Worm (Caenorhabditis elegans) whole organism, L3 larva: ENCODE data around the gene Y6G8.15.

Source experiments
- ZK546.5 ChIP-seq: sonication (generic microtip); optimal IDR thresholded peaks from 2 replicates; lab custom pipeline; 2017; ENCODE audit warnings: missing biosample characterization, missing genetic modification characterization
- aly-2 ChIP-seq: fragments of 150-350 bp; optimal IDR thresholded peaks from 2 replicates; lab custom pipeline; 2014; ENCODE audit warnings: missing biosample characterization, missing genetic modification characterization
- ama-1 ChIP-seq: fragments of 150-350 bp; optimal IDR thresholded peaks from 2 replicates; lab custom pipeline; 2018
- ceh-16 ChIP-seq: sonication (generic microtip); optimal IDR thresholded peaks from 2 replicates; lab custom pipeline; 2017; ENCODE audit warnings: missing biosample characterization, missing genetic modification characterization
- ceh-82 ChIP-seq: fragments of 150-350 bp; optimal IDR thresholded peaks from 2 replicates; lab custom pipeline; 2014; ENCODE audit warnings: missing biosample characterization, missing genetic modification characterization
- daf-12 ChIP-seq: fragments of 150-350 bp; optimal IDR thresholded peaks from 2 replicates; lab custom pipeline; 2014; ENCODE audit warnings: missing biosample characterization, missing genetic modification reagents, missing genetic modification characterization
- egl-5 ChIP-seq: fragments of 150-350 bp; optimal IDR thresholded peaks from 2 replicates; lab custom pipeline; 2017; ENCODE audit warnings: missing biosample characterization, missing genetic modification reagents, missing genetic modification characterization, inconsistent platforms
- elt-1 ChIP-seq: fragments of 150-350 bp; optimal IDR thresholded peaks from 2 replicates; lab custom pipeline; 2014; ENCODE audit warnings: missing biosample characterization, missing genetic modification characterization
- elt-2 ChIP-seq: sonication (generic microtip); optimal IDR thresholded peaks from 2 replicates; lab custom pipeline; 2016; ENCODE audit warnings: missing genetic modification reagents, mild to moderate bottlenecking, missing genetic modification characterization, missing compliant biosample characterization
- elt-3 ChIP-seq, 3 experiments: fragments of 150-350 bp in 1 of 3; sonication (generic microtip) in 2 of 3; optimal IDR thresholded peaks; 2 replicates in 2 of 3; 4 replicates in 1 of 3; lab custom pipeline; 2014 to 2017; ENCODE audit warnings: missing biosample characterization in 3 of 3, missing genetic modification characterization in 3 of 3
- eor-1 ChIP-seq, 2 experiments: fragments of 150-350 bp; optimal IDR thresholded peaks; 2 replicates each; lab custom pipeline; 2014 to 2018; ENCODE audit warnings: missing biosample characterization in 2 of 2, missing genetic modification characterization in 2 of 2
- fkh-10 ChIP-seq: sonication (generic microtip); optimal IDR thresholded peaks from 2 replicates; lab custom pipeline; 2017; ENCODE audit warnings: missing biosample characterization, missing genetic modification reagents, missing genetic modification characterization
- fkh-2 ChIP-seq: fragments of 150-350 bp; optimal IDR thresholded peaks from 2 replicates; lab custom pipeline; 2014; ENCODE audit warnings: missing biosample characterization, missing genetic modification reagents, missing genetic modification characterization
- fos-1 ChIP-seq: fragments of 150-350 bp; optimal IDR thresholded peaks from 2 replicates; lab custom pipeline; 2014; ENCODE audit warnings: missing biosample characterization, missing genetic modification characterization
- hmg-11 ChIP-seq: sonication (generic microtip); optimal IDR thresholded peaks from 2 replicates; lab custom pipeline; 2016; ENCODE audit warnings: missing genetic modification characterization, missing compliant biosample characterization
- lin-15B ChIP-seq: fragments of 150-350 bp; optimal IDR thresholded peaks from 2 replicates; lab custom pipeline; 2014; ENCODE audit warnings: missing biosample characterization, missing genetic modification characterization
- lin-39 ChIP-seq: fragments of 150-350 bp; optimal IDR thresholded peaks from 2 replicates; lab custom pipeline; 2018; ENCODE audit warnings: missing biosample characterization, missing genetic modification reagents, missing genetic modification characterization
- lsy-12 ChIP-seq: sonication (generic microtip); optimal IDR thresholded peaks from 2 replicates; lab custom pipeline; 2016; ENCODE audit warnings: mild to moderate bottlenecking, missing genetic modification characterization, missing compliant biosample characterization
- mdl-1 ChIP-seq: fragments of 150-350 bp; optimal IDR thresholded peaks from 2 replicates; lab custom pipeline; 2014; ENCODE audit warnings: missing biosample characterization, missing genetic modification characterization
- nfya-1 ChIP-seq: sonication (generic microtip); optimal IDR thresholded peaks from 2 replicates; lab custom pipeline; 2017; ENCODE audit warnings: missing genetic modification characterization, mild to moderate bottlenecking, missing compliant biosample characterization, antibody characterized with exemption, moderate library complexity; ENCODE audit not compliant: insufficient read depth
- nhr-11 ChIP-seq: fragments of 150-350 bp; optimal IDR thresholded peaks from 2 replicates; lab custom pipeline; 2014; ENCODE audit warnings: missing biosample characterization, missing genetic modification characterization
- nhr-12 ChIP-seq: fragments of 150-350 bp; optimal IDR thresholded peaks from 2 replicates; lab custom pipeline; 2014; ENCODE audit warnings: missing biosample characterization, missing genetic modification characterization
- nhr-23 ChIP-seq: fragments of 150-350 bp; optimal IDR thresholded peaks from 2 replicates; lab custom pipeline; 2014; ENCODE audit warnings: missing biosample characterization, missing genetic modification reagents, missing genetic modification characterization
- nhr-237 ChIP-seq: fragments of 150-350 bp; optimal IDR thresholded peaks from 2 replicates; lab custom pipeline; 2014; ENCODE audit warnings: missing biosample characterization, missing genetic modification characterization
- nhr-28 ChIP-seq: fragments of 150-350 bp; optimal IDR thresholded peaks from 2 replicates; lab custom pipeline; 2014; ENCODE audit warnings: missing biosample characterization, missing genetic modification characterization
- nhr-43 ChIP-seq: sonication (generic microtip); optimal IDR thresholded peaks from 2 replicates; lab custom pipeline; 2016; ENCODE audit warnings: mild to moderate bottlenecking, missing genetic modification characterization, missing compliant biosample characterization; ENCODE audit not compliant: poor library complexity, severe bottlenecking
- nhr-67 ChIP-seq: fragments of 150-350 bp; optimal IDR thresholded peaks from 2 replicates; lab custom pipeline; 2014; ENCODE audit warnings: missing biosample characterization, missing genetic modification characterization
- nhr-76 ChIP-seq: fragments of 150-350 bp; sonication (generic microtip); optimal IDR thresholded peaks from 5 replicates; lab custom pipeline; 2014; ENCODE audit warnings: missing biosample characterization, missing genetic modification characterization
- nhr-77 ChIP-seq: fragments of 150-350 bp; optimal IDR thresholded peaks from 2 replicates; lab custom pipeline; 2014; ENCODE audit warnings: missing biosample characterization, missing genetic modification characterization
- pha-4 ChIP-seq: fragments of 150-350 bp; optimal IDR thresholded peaks from 2 replicates; lab custom pipeline; 2014; ENCODE audit warnings: missing biosample characterization, missing genetic modification reagents, missing genetic modification characterization
- pqm-1 ChIP-seq: fragments of 150-350 bp; optimal IDR thresholded peaks from 2 replicates; lab custom pipeline; 2017; ENCODE audit warnings: missing biosample characterization, missing genetic modification characterization, inconsistent platforms
- sea-2 ChIP-seq: fragments of 150-350 bp; sonication (generic microtip); optimal IDR thresholded peaks from 4 replicates; lab custom pipeline; 2014; ENCODE audit warnings: missing biosample characterization, missing genetic modification reagents, missing genetic modification characterization
- skn-1 ChIP-seq: fragments of 150-350 bp; optimal IDR thresholded peaks from 2 replicates; lab custom pipeline; 2014; ENCODE audit warnings: missing biosample characterization, missing genetic modification characterization
- snpc-4 ChIP-seq: fragments of 150-350 bp; optimal IDR thresholded peaks from 2 replicates; lab custom pipeline; 2014; ENCODE audit warnings: missing biosample characterization, missing genetic modification characterization
- tbx-2 ChIP-seq: sonication (generic microtip); optimal IDR thresholded peaks from 2 replicates; lab custom pipeline; 2016; ENCODE audit warnings: mild to moderate bottlenecking, missing genetic modification characterization, missing compliant biosample characterization
- unc-39 ChIP-seq: sonication (generic microtip); optimal IDR thresholded peaks from 4 replicates; lab custom pipeline; 2017; ENCODE audit warnings: missing biosample characterization, missing genetic modification characterization
- unc-62 ChIP-seq: fragments of 150-350 bp; sonication (generic microtip); optimal IDR thresholded peaks from 4 replicates; lab custom pipeline; 2014; ENCODE audit warnings: missing biosample characterization, missing genetic modification reagents, missing genetic modification characterization
- ztf-4 ChIP-seq: fragments of 150-350 bp; optimal IDR thresholded peaks from 2 replicates; lab custom pipeline; 2014; ENCODE audit warnings: missing biosample characterization, missing genetic modification characterization

Gene Y6G8.15

DNA sequence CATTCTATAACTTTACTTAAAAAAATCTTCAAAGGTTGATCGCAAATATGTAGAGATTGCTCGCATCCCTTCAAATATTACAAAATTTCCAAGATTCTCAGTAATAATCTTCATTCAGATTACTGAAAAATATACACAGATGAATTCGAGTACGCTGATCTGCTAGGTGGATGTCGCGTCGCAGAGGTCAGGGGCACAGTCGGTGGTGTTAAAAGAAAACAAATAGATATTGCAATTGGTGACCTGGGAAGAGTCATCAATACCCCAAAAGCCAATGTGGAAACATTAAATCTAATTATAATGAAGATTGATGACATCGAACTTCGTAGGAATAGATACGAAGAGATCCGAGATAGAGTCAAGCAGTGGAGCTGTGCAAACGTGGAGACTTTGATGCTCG, 18.2 kb upstream of the Y6G8.15 start, which contains the start of gene F57G4.10:
F57G4.10 (plus strand) TSS at position 301 of the 400 bp plus-strand sequence.
- TF ChIP-seq egl-5: no peak

DNA sequence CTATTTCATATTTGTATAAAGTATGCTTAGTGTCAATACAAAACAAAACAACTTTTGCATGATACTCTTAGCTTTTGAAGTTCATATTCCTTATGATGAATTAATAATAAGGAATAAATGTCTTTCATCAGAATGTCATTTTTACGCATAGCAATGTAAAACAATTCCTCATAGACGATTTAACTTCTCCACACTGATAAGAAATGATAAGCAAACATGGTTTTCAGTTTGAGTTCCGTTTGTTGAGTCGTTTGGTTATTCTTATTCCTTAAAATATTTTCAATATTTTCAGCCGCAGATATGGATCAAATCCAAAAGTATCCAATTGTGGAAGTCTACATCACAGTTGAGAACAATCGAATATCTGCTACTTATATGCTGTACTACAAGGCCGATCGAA, 14.5 kb upstream of the Y6G8.15 start, which contains the start of gene F57G4.11:
F57G4.11 (plus strand) TSS at position 301 of the 400 bp plus-strand sequence.
- TF ChIP-seq eor-1 (tag; optimal IDR thresholded peaks at IDR 0.05; lab: Kevin White, UChicago): no peak
- TF ChIP-seq tbx-2 (tag; lab: Kevin White, UChicago): no peak
- no peak for TF ChIP-seq ztf-4
- no peak for TF ChIP-seq pha-4
- no peak for TF ChIP-seq ZK546.5
- TF ChIP-seq ama-1 (lab: Kevin White, UChicago): no peak
- no peak for TF ChIP-seq elt-3 (tag; optimal IDR thresholded peaks at IDR 0.05; lab: Kevin White, UChicago)
- TF ChIP-seq nhr-43: no peak
- TF ChIP-seq nhr-67 (tag; lab: Kevin White, UChicago): no peak
- TF ChIP-seq mdl-1 (tag; lab: Kevin White, UChicago): no peak

DNA sequence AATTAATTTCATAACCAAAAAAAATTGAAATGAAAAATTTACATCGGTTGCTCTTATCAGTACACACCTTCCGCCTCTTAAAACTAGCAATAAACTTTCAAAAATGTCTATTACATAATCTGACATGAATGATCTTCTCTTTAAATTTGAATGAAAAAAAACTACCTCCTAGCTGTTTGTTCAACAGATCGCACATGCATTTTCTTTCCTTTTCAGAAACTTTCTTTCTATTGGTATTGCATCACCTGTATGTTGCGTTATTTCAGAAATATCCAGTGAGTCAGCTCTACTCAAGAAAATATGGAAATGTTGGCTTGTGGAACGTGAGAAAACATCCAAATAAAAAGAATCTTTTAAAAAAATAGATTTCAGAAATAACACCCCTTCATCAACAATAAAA, 12.8 kb upstream of the Y6G8.15 start, which contains the start of gene F57G4.1:
F57G4.1 (plus strand) TSS at position 301 of the 400 bp plus-strand sequence.
- TF ChIP-seq daf-12 (tag; lab: Kevin White, UChicago): no peak
- TF ChIP-seq eor-1 (tag; optimal IDR thresholded peaks at IDR 0.05; lab: Kevin White, UChicago): no peak
- no peak for TF ChIP-seq lsy-12 (tag; lab: Kevin White, UChicago)
- TF ChIP-seq fos-1 (tag; lab: Kevin White, UChicago): no peak
- TF ChIP-seq unc-62 (GFP tag; lab: Kevin White, UChicago): no peak
- TF ChIP-seq elt-1 (tag; lab: Kevin White, UChicago): no peak
- no peak for TF ChIP-seq ZK546.5
- no peak for TF ChIP-seq elt-3 (tag; optimal IDR thresholded peaks at IDR 0.05; lab: Kevin White, UChicago)
- TF ChIP-seq aly-2 (tag; lab: Kevin White, UChicago): no peak
- TF ChIP-seq pqm-1 (tag; lab: Kevin White, UChicago): no peak
- no peak for TF ChIP-seq ceh-82
- TF ChIP-seq sea-2: no peak
- TF ChIP-seq ceh-16: no peak
- no peak for TF ChIP-seq fkh-10
- TF ChIP-seq nhr-28 (tag; lab: Kevin White, UChicago): no peak
- TF ChIP-seq hmg-11 (tag; lab: Kevin White, UChicago): no peak
- TF ChIP-seq snpc-4 (tag; lab: Kevin White, UChicago): no peak
- TF ChIP-seq unc-39: no peak
- TF ChIP-seq nhr-12: no peak

DNA sequence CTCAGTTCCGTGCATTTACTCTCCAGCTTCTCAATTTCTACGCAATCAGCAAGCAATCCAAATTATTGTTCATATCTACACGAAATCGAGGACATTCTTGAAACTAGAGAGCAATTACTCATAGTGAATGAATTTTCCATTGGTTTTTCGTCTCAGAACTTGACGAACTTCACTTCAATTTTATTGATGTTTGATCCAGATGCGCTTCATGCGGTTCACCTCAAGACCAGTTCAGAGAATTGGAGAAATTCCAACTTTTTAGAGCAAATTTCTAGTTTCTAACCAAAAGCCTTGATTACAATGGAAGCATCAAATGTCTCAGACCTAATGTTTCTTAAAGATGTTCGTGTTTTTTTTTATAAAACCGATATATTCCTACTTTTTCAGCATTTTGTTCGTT, 9.9 kb upstream of the Y6G8.15 start, which contains the start of gene Y6G8.8:
Y6G8.8 (plus strand) TSS at position 301 of the 400 bp plus-strand sequence.
- no peak for TF ChIP-seq pha-4
- TF ChIP-seq lin-39: no peak
- no peak for TF ChIP-seq nhr-28 (tag; lab: Kevin White, UChicago)
- TF ChIP-seq fkh-2 (tag; lab: Kevin White, UChicago): no peak
- no peak for TF ChIP-seq elt-1 (tag; lab: Kevin White, UChicago)
- no peak for TF ChIP-seq skn-1 (tag; lab: Kevin White, UChicago)
- no peak for TF ChIP-seq tbx-2 (tag; lab: Kevin White, UChicago)
- TF ChIP-seq aly-2 (tag; lab: Kevin White, UChicago): no peak

DNA sequence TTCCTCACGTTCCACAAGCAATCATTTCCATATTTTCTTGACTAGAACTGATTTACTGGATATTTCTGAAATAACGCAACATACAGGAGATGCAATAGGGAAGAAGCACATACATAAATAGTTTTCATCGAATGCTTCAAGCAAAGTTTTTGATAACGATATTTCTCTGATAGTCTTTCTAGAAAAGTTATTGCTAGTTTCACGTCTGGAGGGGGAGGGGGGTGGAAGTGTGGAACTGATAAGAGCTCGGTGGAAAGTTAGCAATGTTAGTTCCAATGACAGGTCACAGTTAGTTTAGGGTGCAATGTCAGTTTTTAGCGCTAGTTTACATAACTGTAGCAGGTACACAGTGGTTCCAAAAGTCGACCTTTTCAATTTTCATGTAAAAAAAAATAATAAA, 6.4 kb upstream of the Y6G8.15 start, which contains the start of gene Y6G8.6:
Y6G8.6 (minus strand) TSS at position 98 of the 400 bp plus-strand sequence.
- TF ChIP-seq elt-2 (tag; lab: Kevin White, UChicago) (peak; percentile 83), snpc-4 (tag; lab: Kevin White, UChicago) (no peak)

DNA sequence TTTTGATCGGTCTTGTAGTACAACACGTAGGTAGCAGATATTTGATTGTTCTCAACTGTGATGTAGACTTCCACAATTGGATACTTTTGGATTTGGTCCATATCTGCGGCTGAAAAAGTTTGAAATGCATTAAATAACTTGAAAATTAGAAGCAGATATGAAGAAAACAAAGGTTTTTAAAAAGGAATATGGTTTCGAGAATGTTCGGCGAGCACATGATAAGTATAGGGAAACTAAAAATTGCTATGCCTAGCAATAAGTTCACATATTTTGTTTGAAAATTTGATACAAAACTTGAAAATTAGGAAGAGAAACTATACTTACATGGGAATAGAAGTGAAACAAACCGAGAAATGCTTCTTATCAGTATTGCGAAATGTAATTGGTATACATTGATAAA, 5.2 kb upstream of the Y6G8.15 start, which contains the start of gene Y6G8.5:
Y6G8.5 (minus strand) TSS at position 101 of the 400 bp plus-strand sequence.
- TF ChIP-seq nhr-11 (tag; lab: Kevin White, UChicago): no peak
- TF ChIP-seq unc-39: no peak
- TF ChIP-seq lsy-12 (tag; lab: Kevin White, UChicago): no peak
- no peak for TF ChIP-seq lin-39
- TF ChIP-seq nhr-237 (tag; lab: Kevin White, UChicago): no peak
- no peak for TF ChIP-seq lin-15B (tag; lab: Kevin White, UChicago)
- TF ChIP-seq hmg-11 (tag; lab: Kevin White, UChicago): no peak
- no peak for TF ChIP-seq egl-5
- no peak for TF ChIP-seq fos-1 (tag; lab: Kevin White, UChicago)
- TF ChIP-seq nhr-76 (tag; lab: Kevin White, UChicago): no peak
- no peak for TF ChIP-seq nhr-77
- no peak for TF ChIP-seq nfya-1 (tag; lab: Kevin White, UChicago)
- no peak for TF ChIP-seq nhr-23 (tag; lab: Kevin White, UChicago)
- TF ChIP-seq sea-2: no peak
- no peak for TF ChIP-seq mdl-1 (tag; lab: Kevin White, UChicago)
